Worm (Caenorhabditis elegans) whole organism, L1 larva: ENCODE data around the gene nspc-12.

ENCODE experiments used
- ceh-63 ChIP-seq: fragments of 200-800 bp; sonication (Bioruptor generic); optimal IDR thresholded peaks from 2 replicates; lab custom pipeline; 2018; ENCODE audit warnings: mild to moderate bottlenecking, missing genetic modification characterization, missing compliant biosample characterization
- ceh-82 ChIP-seq, 3 experiments: fragments of 150-350 bp in 1 of 3; sonication (generic microtip) in 2 of 3; optimal IDR thresholded peaks; 2 replicates each; lab custom pipeline; 2014 to 2017; ENCODE audit warnings: missing biosample characterization in 3 of 3, missing genetic modification characterization in 3 of 3
- ces-1 ChIP-seq: fragments of 150-350 bp; optimal IDR thresholded peaks from 2 replicates; lab custom pipeline; 2014; ENCODE audit warnings: missing biosample characterization, missing genetic modification reagents, missing genetic modification characterization
- dpl-1 ChIP-seq, 3 experiments: fragments of 150-350 bp in 2 of 3; sonication (generic microtip) in 1 of 3; optimal IDR thresholded peaks; 2 replicates each; lab custom pipeline; 2014 to 2017; ENCODE audit warnings: missing biosample characterization in 3 of 3, missing genetic modification characterization in 3 of 3, missing genetic modification reagents in 3 of 3
- efl-1 ChIP-seq, 4 experiments: fragments of 150-350 bp; optimal IDR thresholded peaks in 3 of 4; peaks in 1 of 4; 1 replicate in 1 of 4; 2 replicates in 3 of 4; lab custom pipeline; 2014; ENCODE audit warnings: missing biosample characterization in 2 of 4, missing genetic modification characterization in 2 of 4, missing genetic modification reagents in 2 of 4
- hpl-2 ChIP-seq: fragments of 150-350 bp; optimal IDR thresholded peaks from 2 replicates; lab custom pipeline; 2014; ENCODE audit warnings: missing biosample characterization, missing genetic modification reagents, missing genetic modification characterization
- nhr-77 ChIP-seq: fragments of 150-350 bp; optimal IDR thresholded peaks from 2 replicates; lab custom pipeline; 2014; ENCODE audit warnings: missing biosample characterization, missing genetic modification characterization
- nhr-84 ChIP-seq: sonication (generic microtip); optimal IDR thresholded peaks from 2 replicates; lab custom pipeline; 2017; ENCODE audit warnings: missing biosample characterization, missing genetic modification characterization
- pag-3 ChIP-seq: sonication (generic microtip); optimal IDR thresholded peaks from 2 replicates; lab custom pipeline; 2017; ENCODE audit warnings: missing genetic modification characterization, mild to moderate bottlenecking, missing compliant biosample characterization, antibody characterized with exemption, borderline replicate concordance; ENCODE audit not compliant: insufficient read depth
- unc-62 ChIP-seq: fragments of 150-350 bp; optimal IDR thresholded peaks from 2 replicates; lab custom pipeline; 2014; ENCODE audit warnings: missing biosample characterization, missing genetic modification reagents, missing genetic modification characterization
- ztf-4 ChIP-seq: fragments of 150-350 bp; optimal IDR thresholded peaks from 2 replicates; lab custom pipeline; 2014; ENCODE audit warnings: missing biosample characterization, missing genetic modification characterization

ce11 chrX:12346729-12347128, 9.8 kb downstream of the nspc-12 start, which contains the start of gene F42F12.11:
- no peak for TF ChIP-seq ceh-82 (tag; optimal IDR thresholded peaks at IDR 0.05; lab: Kevin White, UChicago)
- TF ChIP-seq nhr-77 (tag; lab: Kevin White, UChicago) = no peak
- no peak for TF ChIP-seq dpl-1 (GFP tag; optimal IDR thresholded peaks at IDR 0.05; lab: Kevin White, UChicago)
- no peak for TF ChIP-seq ceh-63 (GFP tag; lab: Kevin White, UChicago)
- TF ChIP-seq ces-1 = no peak
- no peak for TF ChIP-seq hpl-2 (GFP tag; lab: Kevin White, UChicago)
- TF ChIP-seq nhr-84 (tag; lab: Kevin White, UChicago) = no peak
- TF ChIP-seq unc-62 (GFP tag; lab: Kevin White, UChicago) = no peak
- TF ChIP-seq ztf-4 (tag; lab: Kevin White, UChicago) = no peak
- no peak for TF ChIP-seq efl-1 (optimal IDR thresholded peaks at IDR 0.05; lab: Kevin White, UChicago)
- TF ChIP-seq efl-1 (GFP tag; optimal IDR thresholded peaks at IDR 0.05 in 1 of 2; lab: Kevin White, UChicago) = no peak
- TF ChIP-seq pag-3 (tag; lab: Kevin White, UChicago) = no peak
